Worm (Caenorhabditis elegans): ENCODE measurements around the gene K08C7.6.
A peak's percentile ranks its signal among the peaks of the same experiment; 100 is the strongest.

ce11 chrIV:10656770-10657323 lies 28.8 kb downstream of the K08C7.6 start, which contains the start of gene K08C7.1:
- TF ChIP-seq nhr-77 (tag; optimal IDR thresholded peaks at IDR 0.05) (peak; percentile 21), snpc-4 (tag; optimal IDR thresholded peaks at IDR 0.05) (no peak), ztf-11 (tag; optimal IDR thresholded peaks at IDR 0.05) (no peak), lin-39 (tag; optimal IDR thresholded peaks at IDR 0.05) (no peak)

Measured in whole organism, L4 larva.